Fruit fly (Drosophila melanogaster) whole organism, embryonic: ENCODE results near the gene Rim2.
A peak's percentile ranks its signal among the peaks of the same experiment; 100 is the strongest.

Source experiments
- Abd-B ChIP-seq: fragments of 200-800 bp; sonication (Bioruptor generic); optimal IDR thresholded peaks from 2 replicates; lab custom pipeline; 2018; ENCODE audit warnings: missing biosample characterization, mild to moderate bottlenecking, missing genetic modification characterization, moderate library complexity
- Ada2b ChIP-seq: fragments of 200-800 bp; sonication (Bioruptor generic); IDR thresholded peaks from 2 replicates; pipeline ENCODE4 v1.3.6; 2022; ENCODE audit warnings: missing biosample characterization, missing genetic modification characterization
- Bdp1 ChIP-seq: fragments of 200-800 bp; sonication (Bioruptor generic); optimal IDR thresholded peaks from 3 replicates; lab custom pipeline; 2016; ENCODE audit warnings: missing biosample characterization, missing genetic modification characterization
- CG11695 ChIP-seq: fragments of 200-800 bp; sonication (Bioruptor generic); IDR thresholded peaks from 3 replicates; pipeline ENCODE4 v1.3.6; 2022; ENCODE audit warnings: missing biosample characterization, missing genetic modification characterization
- CG12071 ChIP-seq: fragments of 200-800 bp; sonication (Bioruptor generic); optimal IDR thresholded peaks from 3 replicates; lab custom pipeline; 2018; ENCODE audit warnings: missing biosample characterization, mild to moderate bottlenecking, missing genetic modification characterization
- CG12219 ChIP-seq: fragments of 200-800 bp; sonication (Bioruptor generic); optimal IDR thresholded peaks from 3 replicates; lab custom pipeline; 2018; ENCODE audit warnings: missing biosample characterization, mild to moderate bottlenecking, missing genetic modification characterization
- CG1529 ChIP-seq: fragments of 200-800 bp; sonication (Bioruptor generic); optimal IDR thresholded peaks from 3 replicates; lab custom pipeline; 2018; ENCODE audit warnings: missing biosample characterization, missing genetic modification characterization
- CG2116 ChIP-seq: fragments of 200-800 bp; sonication (Bioruptor generic); optimal IDR thresholded peaks from 3 replicates; lab custom pipeline; 2018; ENCODE audit warnings: missing biosample characterization, mild to moderate bottlenecking, missing genetic modification characterization
- CG32532 ChIP-seq: fragments of 200-800 bp; sonication (Bioruptor generic); IDR thresholded peaks from 2 replicates; pipeline ENCODE4 v1.3.6; 2022; ENCODE audit warnings: missing biosample characterization, missing genetic modification characterization
- CG3281 ChIP-seq: fragments of 200-800 bp; sonication (Bioruptor generic); optimal IDR thresholded peaks from 3 replicates; lab custom pipeline; 2017; ENCODE audit warnings: missing biosample characterization, mild to moderate bottlenecking, missing genetic modification characterization
- CG3838 ChIP-seq: fragments of 200-800 bp; sonication (Bioruptor generic); optimal IDR thresholded peaks from 3 replicates; lab custom pipeline; 2016; ENCODE audit warnings: missing biosample characterization, missing genetic modification characterization
- CG4730 ChIP-seq: fragments of 200-800 bp; sonication (Bioruptor generic); IDR thresholded peaks from 2 replicates; pipeline ENCODE4 v1.3.6; 2022; ENCODE audit warnings: missing biosample characterization, missing genetic modification characterization
- CG7745 ChIP-seq: fragments of 200-800 bp; sonication (Bioruptor generic); optimal IDR thresholded peaks from 2 replicates; lab custom pipeline; 2018; ENCODE audit warnings: missing biosample characterization, mild to moderate bottlenecking, missing genetic modification characterization, moderate library complexity
- CG8281 ChIP-seq: fragments of 200-800 bp; sonication (Bioruptor generic); optimal IDR thresholded peaks from 2 replicates; lab custom pipeline; 2018; ENCODE audit warnings: missing biosample characterization, mild to moderate bottlenecking, missing genetic modification characterization, moderate library complexity
- CG8388 ChIP-seq: fragments of 200-800 bp; sonication (Bioruptor generic); optimal IDR thresholded peaks from 2 replicates; lab custom pipeline; 2019; ENCODE audit warnings: missing biosample characterization, mild to moderate bottlenecking, missing genetic modification characterization, moderate library complexity
- CG8478 ChIP-seq: fragments of >200 bp; optimal IDR thresholded peaks from 2 replicates; lab custom pipeline; 2018
- CG9817 ChIP-seq: fragments of 200-800 bp; sonication (Bioruptor generic); optimal IDR thresholded peaks from 2 replicates; lab custom pipeline; 2018; ENCODE audit warnings: missing biosample characterization, mild to moderate bottlenecking, missing genetic modification characterization, moderate library complexity
- CTCF ChIP-seq: fragments of 200-800 bp; sonication (Bioruptor generic); optimal IDR thresholded peaks from 2 replicates; lab custom pipeline; 2017; ENCODE audit warnings: missing biosample characterization, mild to moderate bottlenecking, missing genetic modification characterization, moderate library complexity
- Camta ChIP-seq: fragments of 200-800 bp; sonication (Bioruptor generic); optimal IDR thresholded peaks from 2 replicates; lab custom pipeline; 2016; ENCODE audit warnings: missing biosample characterization, missing genetic modification characterization
- Dek ChIP-seq: fragments of 200-800 bp; sonication (Bioruptor generic); optimal IDR thresholded peaks from 3 replicates; lab custom pipeline; 2019; ENCODE audit warnings: missing biosample characterization, mild to moderate bottlenecking, missing genetic modification characterization, moderate library complexity
- Fer1 ChIP-seq: fragments of 200-800 bp; sonication (Bioruptor generic); optimal IDR thresholded peaks from 2 replicates; lab custom pipeline; 2017; ENCODE audit warnings: missing biosample characterization, mild to moderate bottlenecking, missing genetic modification characterization
- H2.0 ChIP-seq: fragments of 200-800 bp; sonication (Bioruptor generic); IDR thresholded peaks from 2 replicates; pipeline ENCODE4 v1.3.6; 2022; ENCODE audit warnings: missing biosample characterization, missing genetic modification characterization
- HmgD ChIP-seq: fragments of 200-800 bp; sonication (Bioruptor generic); optimal IDR thresholded peaks from 3 replicates; lab custom pipeline; 2016; ENCODE audit warnings: missing biosample characterization, missing genetic modification characterization
- Hr39 ChIP-seq: fragments of >200 bp; optimal IDR thresholded peaks from 2 replicates; lab custom pipeline; 2017
- MESR4 ChIP-seq: fragments of 200-800 bp; sonication (Bioruptor generic); optimal IDR thresholded peaks from 2 replicates; lab custom pipeline; 2018; ENCODE audit warnings: missing biosample characterization, mild to moderate bottlenecking, missing genetic modification characterization, moderate library complexity
- NC2α ChIP-seq: fragments of 200-800 bp; sonication (Bioruptor generic); optimal IDR thresholded peaks from 2 replicates; lab custom pipeline; 2016; ENCODE audit warnings: missing biosample characterization, missing genetic modification characterization
- Oaz ChIP-seq: fragments of 200-800 bp; sonication (Bioruptor generic); IDR thresholded peaks from 2 replicates; pipeline ENCODE4 v1.3.6; 2022; ENCODE audit warnings: missing biosample characterization, missing genetic modification characterization
- Sin3A ChIP-seq: fragments of >200 bp; optimal IDR thresholded peaks from 2 replicates; lab custom pipeline; 2018
- Six4 ChIP-seq: fragments of 200-800 bp; sonication (Bioruptor generic); optimal IDR thresholded peaks from 2 replicates; lab custom pipeline; 2016; ENCODE audit warnings: missing biosample characterization, missing genetic modification characterization
- Usf ChIP-seq: fragments of 200-800 bp; sonication (Bioruptor generic); optimal IDR thresholded peaks from 2 replicates; lab custom pipeline; 2017; ENCODE audit warnings: missing genotype, missing biosample characterization, missing genetic modification characterization
- ara ChIP-seq: fragments of 200-800 bp; sonication (Bioruptor generic); IDR thresholded peaks from 2 replicates; pipeline ENCODE4 v1.3.6; 2022; ENCODE audit warnings: missing biosample characterization, missing genetic modification characterization
- btn ChIP-seq: fragments of 200-800 bp; sonication (Bioruptor generic); optimal IDR thresholded peaks from 2 replicates; lab custom pipeline; 2016; ENCODE audit warnings: missing biosample characterization, missing genetic modification characterization
- cad ChIP-seq: fragments of >200 bp; optimal IDR thresholded peaks from 2 replicates; lab custom pipeline; 2017; ENCODE audit warnings: missing biosample characterization, missing genetic modification characterization
- chm ChIP-seq: fragments of 200-800 bp; sonication (Bioruptor generic); IDR thresholded peaks from 2 replicates; pipeline ENCODE4 v1.3.6; 2022; ENCODE audit warnings: missing biosample characterization, missing genetic modification characterization
- disco-r ChIP-seq: fragments of 200-800 bp; sonication (Bioruptor generic); optimal IDR thresholded peaks from 2 replicates; lab custom pipeline; 2016; ENCODE audit warnings: missing biosample characterization, missing genetic modification characterization
- dm ChIP-seq: fragments of 200-800 bp; sonication (Bioruptor generic); optimal IDR thresholded peaks from 3 replicates; lab custom pipeline; 2016; ENCODE audit warnings: missing biosample characterization, missing genetic modification characterization
- dmrt11E ChIP-seq: fragments of 200-800 bp; sonication (Bioruptor generic); optimal IDR thresholded peaks from 3 replicates; lab custom pipeline; 2018; ENCODE audit warnings: missing biosample characterization, mild to moderate bottlenecking, missing genetic modification characterization, moderate library complexity
- ewg ChIP-seq: fragments of 200-800 bp; sonication (Bioruptor generic); optimal IDR thresholded peaks from 3 replicates; lab custom pipeline; 2017; ENCODE audit warnings: mild to moderate bottlenecking, missing biosample characterization, missing genetic modification reagents, missing genetic modification characterization
- gem ChIP-seq: fragments of 200-800 bp; sonication (Bioruptor generic); optimal IDR thresholded peaks from 2 replicates; lab custom pipeline; 2019; ENCODE audit warnings: missing biosample characterization, mild to moderate bottlenecking, missing genetic modification characterization, moderate library complexity
- ham ChIP-seq: fragments of 200-800 bp; sonication (Bioruptor generic); IDR thresholded peaks from 2 replicates; pipeline ENCODE4 v1.3.6; 2022; ENCODE audit warnings: missing biosample characterization, missing genetic modification characterization
- ind ChIP-seq: fragments of 200-800 bp; sonication (Bioruptor generic); optimal IDR thresholded peaks from 3 replicates; lab custom pipeline; 2016; ENCODE audit warnings: missing biosample characterization, missing genetic modification characterization
- inv ChIP-seq: fragments of 200-800 bp; sonication (Bioruptor generic); IDR thresholded peaks from 2 replicates; pipeline ENCODE4 v1.3.6; 2022; ENCODE audit warnings: missing biosample characterization, missing genetic modification characterization; ENCODE audit not compliant: partially characterized antibody
- jumu ChIP-seq: fragments of 200-800 bp; sonication (Bioruptor generic); optimal IDR thresholded peaks from 3 replicates; lab custom pipeline; 2016; ENCODE audit warnings: missing biosample characterization, missing genetic modification characterization
- kay ChIP-seq: fragments of 200-800 bp; sonication (Bioruptor generic); optimal IDR thresholded peaks from 2 replicates; lab custom pipeline; 2016; ENCODE audit warnings: missing biosample characterization, missing genetic modification characterization
- maf-S ChIP-seq: fragments of 200-800 bp; sonication (Bioruptor generic); optimal IDR thresholded peaks from 2 replicates; lab custom pipeline; 2016; ENCODE audit warnings: missing biosample characterization, missing genetic modification characterization
- nau ChIP-seq: fragments of 200-800 bp; sonication (Bioruptor generic); optimal IDR thresholded peaks from 3 replicates; lab custom pipeline; 2017; ENCODE audit warnings: missing biosample characterization, mild to moderate bottlenecking, missing genetic modification characterization, missing genetic modification reagents
- pros ChIP-seq: fragments of 200-800 bp; sonication (Bioruptor generic); optimal IDR thresholded peaks from 3 replicates; lab custom pipeline; 2019; ENCODE audit warnings: missing biosample characterization, mild to moderate bottlenecking, missing genetic modification characterization, moderate library complexity
- ro ChIP-seq: fragments of 200-800 bp; sonication (Bioruptor generic); IDR thresholded peaks from 2 replicates; pipeline ENCODE4 v1.3.6; 2022; ENCODE audit warnings: missing biosample characterization, missing genetic modification characterization
- slbo ChIP-seq: fragments of 200-800 bp; sonication (Bioruptor generic); IDR thresholded peaks from 2 replicates; pipeline ENCODE4 v1.3.6; 2022; ENCODE audit warnings: missing biosample characterization, missing genetic modification characterization
- slou ChIP-seq: fragments of 200-800 bp; sonication (Bioruptor generic); optimal IDR thresholded peaks from 3 replicates; lab custom pipeline; 2016; ENCODE audit warnings: missing biosample characterization, missing genetic modification characterization
- so ChIP-seq: fragments of 200-800 bp; sonication (Bioruptor generic); IDR thresholded peaks from 3 replicates; pipeline ENCODE4 v1.3.6; 2022; ENCODE audit warnings: missing biosample characterization, missing genetic modification characterization
- tx ChIP-seq: fragments of 200-800 bp; sonication (Bioruptor generic); optimal IDR thresholded peaks from 2 replicates; lab custom pipeline; 2016; ENCODE audit warnings: missing biosample characterization, missing genetic modification characterization
- zf30C ChIP-seq: fragments of 200-800 bp; sonication (Bioruptor generic); optimal IDR thresholded peaks from 3 replicates; lab custom pipeline; 2018; ENCODE audit warnings: missing biosample characterization, mild to moderate bottlenecking, missing genetic modification characterization
- zfh1 ChIP-seq: fragments of 200-800 bp; sonication (Bioruptor generic); IDR thresholded peaks from 3 replicates; pipeline ENCODE4 v1.3.6; 2022; ENCODE audit warnings: missing biosample characterization, missing genetic modification characterization
- zfh2 ChIP-seq: fragments of 200-800 bp; sonication (Bioruptor generic); optimal IDR thresholded peaks from 2 replicates; lab custom pipeline; 2016; ENCODE audit warnings: missing biosample characterization, missing genetic modification characterization

Gene Rim2

dm6 chr2L:1751953-1752352 lies 27.8 kb upstream of the Rim2 start, which contains the start of the genes CG17712 and CG17648 (continued):
- TF ChIP-seq NC2α (no peak), ara (no peak), Camta (GFP tag; lab: Kevin White, UChicago) (no peak), maf-S (no peak), zf30C (GFP tag; lab: Kevin White, UChicago) (no peak), inv (peak; percentile 65), cad (GFP tag; lab: Kevin White, UChicago) (no peak), disco-r (GFP tag; lab: Kevin White, UChicago) (no peak), CG9817 (tag; lab: Kevin White, UChicago) (no peak), Usf (no peak), pros (GFP tag; lab: Kevin White, UChicago) (no peak), dm (GFP tag; lab: Kevin White, UChicago) (no peak), CG8388 (GFP tag; lab: Kevin White, UChicago) (no peak), kay (GFP tag; lab: Kevin White, UChicago) (no peak), Dek (tag; lab: Kevin White, UChicago) (no peak), Oaz (GFP tag; lab: Robert Waterston, UW) (no peak), nau (GFP tag; lab: Kevin White, UChicago) (no peak), ro (GFP tag; lab: Robert Waterston, UW) (no peak), btn (GFP tag; lab: Kevin White, UChicago) (no peak), CG3281 (GFP tag; lab: Kevin White, UChicago) (no peak), jumu (GFP tag; lab: Kevin White, UChicago) (no peak), H2.0 (GFP tag; lab: Robert Waterston, UW) (no peak), ham (no peak), CG3838 (no peak), CG4730 (GFP tag; lab: Robert Waterston, UW) (no peak), Ada2b (GFP tag; lab: Robert Waterston, UW) (no peak), Fer1 (GFP tag; lab: Kevin White, UChicago) (no peak), Abd-B (GFP tag; lab: Kevin White, UChicago) (no peak), ewg (GFP tag; lab: Kevin White, UChicago) (no peak), gem (tag; lab: Kevin White, UChicago) (no peak), CG1529 (GFP tag; lab: Kevin White, UChicago) (no peak), MESR4 (GFP tag; lab: Kevin White, UChicago) (peak; percentile 59), slou (no peak), dmrt11E (tag; lab: Kevin White, UChicago) (no peak), Bdp1 (GFP tag; lab: Kevin White, UChicago) (no peak), ind (GFP tag; lab: Kevin White, UChicago) (no peak), zfh1 (GFP tag; lab: Robert Waterston, UW) (no peak), zfh2 (GFP tag; lab: Kevin White, UChicago) (no peak), CG12219 (GFP tag; lab: Kevin White, UChicago) (no peak), CG11695 (GFP tag; lab: Robert Waterston, UW) (no peak), Six4 (no peak), CG8281 (tag; lab: Kevin White, UChicago) (no peak), tx (GFP tag; lab: Kevin White, UChicago) (no peak), Hr39 (lab: Kevin White, UChicago) (no peak), CG7745 (no peak), CTCF (GFP tag; lab: Kevin White, UChicago) (no peak), chm (no peak), CG12071 (no peak), CG8478 (no peak), slbo (no peak; the same call in 1 of the 2 replicates), HmgD (no peak), Sin3A (lab: Kevin White, UChicago) (peak; percentile 17), so (GFP tag; lab: Robert Waterston, UW) (no peak), CG2116 (GFP tag; lab: Kevin White, UChicago) (peak; percentile 21), CG32532 (no peak)
